Fruit fly (Drosophila melanogaster) whole organism, embryonic: ENCODE measurements around the gene CG33552.

Source experiments
- Antp ChIP-seq: fragments of 200-800 bp; sonication (Bioruptor generic); optimal IDR thresholded peaks from 3 replicates; lab custom pipeline; 2016; ENCODE audit warnings: missing biosample characterization, missing genetic modification characterization
- CG16779 ChIP-seq: fragments of 200-800 bp; sonication (Bioruptor generic); IDR thresholded peaks from 2 replicates; pipeline ENCODE4 v1.3.6; 2022; ENCODE audit warnings: missing biosample characterization, missing genetic modification characterization
- CG16815 ChIP-seq: fragments of 200-800 bp; sonication (Bioruptor generic); optimal IDR thresholded peaks from 3 replicates; lab custom pipeline; 2017; ENCODE audit warnings: missing biosample characterization, mild to moderate bottlenecking, missing genetic modification characterization
- CG30431 ChIP-seq: fragments of 200-800 bp; sonication (Bioruptor generic); optimal IDR thresholded peaks from 2 replicates; lab custom pipeline; 2017; ENCODE audit warnings: missing biosample characterization, missing genetic modification characterization
- CG32772 ChIP-seq: fragments of 200-800 bp; sonication (Bioruptor generic); IDR thresholded peaks from 2 replicates; pipeline ENCODE4 v1.3.6; 2022; ENCODE audit warnings: missing biosample characterization, missing genetic modification characterization
- CG9797 ChIP-seq: fragments of 200-800 bp; sonication (Bioruptor generic); optimal IDR thresholded peaks from 3 replicates; lab custom pipeline; 2018; ENCODE audit warnings: missing biosample characterization, mild to moderate bottlenecking, missing genetic modification characterization
- E2f1 ChIP-seq: fragments of 200-800 bp; sonication (Bioruptor generic); IDR thresholded peaks from 2 replicates; pipeline ENCODE4 v1.3.6; 2022; ENCODE audit warnings: missing biosample characterization, missing genetic modification characterization
- Ptx1 ChIP-seq: fragments of 200-800 bp; sonication (Bioruptor generic); IDR thresholded peaks from 2 replicates; pipeline ENCODE4 v1.3.6; 2022; ENCODE audit warnings: missing biosample characterization, missing genetic modification characterization
- dpn ChIP-seq, 2 experiments: fragments of 200-800 bp; sonication (Bioruptor generic); optimal IDR thresholded peaks; 3 replicates each; lab custom pipeline; 2016; ENCODE audit warnings: missing biosample characterization in 2 of 2, missing genetic modification characterization in 2 of 2
- insv ChIP-seq, 2 experiments: fragments of 200-800 bp; sonication (Bioruptor generic); optimal IDR thresholded peaks; 3 replicates each; lab custom pipeline; 2016 to 2018; ENCODE audit warnings: missing biosample characterization in 2 of 2, missing genetic modification characterization in 2 of 2
- nmo ChIP-seq: fragments of 200-800 bp; sonication (Bioruptor generic); optimal IDR thresholded peaks from 2 replicates; lab custom pipeline; 2018; ENCODE audit warnings: missing biosample characterization, mild to moderate bottlenecking, missing genetic modification characterization, moderate library complexity
- pan ChIP-seq, 4 experiments: fragments of >200 bp in 3 of 4; fragments of 200-800 bp in 1 of 4; sonication (Bioruptor generic) in 1 of 4; optimal IDR thresholded peaks in 3 of 4; IDR thresholded peaks in 1 of 4; 2 replicates each; pipeline versions ENCODE4 v1.3.6 to Lab custom; 2017 to 2022; ENCODE audit warnings: missing biosample characterization in 2 of 4, missing genetic modification characterization in 2 of 4, mixed read lengths in 1 of 4
- sna ChIP-seq: fragments of 200-800 bp; sonication (Bioruptor generic); IDR thresholded peaks from 2 replicates; pipeline ENCODE4 v1.3.6; 2022; ENCODE audit warnings: missing biosample characterization, missing genetic modification characterization; ENCODE audit not compliant: partially characterized antibody
- so ChIP-seq: fragments of 200-800 bp; sonication (Bioruptor generic); IDR thresholded peaks from 3 replicates; pipeline ENCODE4 v1.3.6; 2022; ENCODE audit warnings: missing biosample characterization, missing genetic modification characterization

- TF ChIP-seq pan (optimal IDR thresholded peaks at IDR 0.05; lab: Kevin White, UChicago) (no peak), pan (GFP tag; optimal IDR thresholded peaks at IDR 0.05 in 1 of 2, IDR thresholded peaks at IDR 0.05 in 1 of 2) (no peak), sna (GFP tag; lab: Robert Waterston, UW) (no peak), so (GFP tag; lab: Robert Waterston, UW) (no peak), Ptx1 (GFP tag; lab: Robert Waterston, UW) (no peak), nmo (GFP tag; lab: Kevin White, UChicago) (no peak), CG30431 (GFP tag; lab: Kevin White, UChicago) (no peak), E2f1 (GFP tag; lab: Robert Waterston, UW) (no peak), Antp (GFP tag; lab: Kevin White, UChicago) (no peak), insv (GFP tag; optimal IDR thresholded peaks at IDR 0.05; lab: Kevin White, UChicago) (no peak), CG32772 (no peak), CG16779 (no peak), dpn (GFP tag; optimal IDR thresholded peaks at IDR 0.05; lab: Kevin White, UChicago) (no peak), CG16815 (GFP tag; lab: Kevin White, UChicago) (no peak), CG9797 (GFP tag; lab: Kevin White, UChicago) (no peak)
Measured at dm6 chr2L:16730939-16731338, 48.6 kb downstream of the CG33552 start, which contains the start of gene CG17996.
